Worm (Caenorhabditis elegans) whole organism, L1 larva: ENCODE measurements around the gene C29A12.6.

Source experiments
- C16A3.4 ChIP-seq: fragments of 150-350 bp; optimal IDR thresholded peaks from 2 replicates; lab custom pipeline; 2014; ENCODE audit warnings: missing biosample characterization, missing genetic modification characterization
- F16B12.6 ChIP-seq: fragments of 150-350 bp; optimal IDR thresholded peaks from 2 replicates; lab custom pipeline; 2014; ENCODE audit warnings: missing biosample characterization, missing genetic modification characterization
- aha-1 ChIP-seq: fragments of 150-350 bp; optimal IDR thresholded peaks from 2 replicates; lab custom pipeline; 2014; ENCODE audit warnings: missing biosample characterization, missing genetic modification characterization
- alr-1 ChIP-seq: fragments of 200-800 bp; sonication (Bioruptor generic); optimal IDR thresholded peaks from 2 replicates; lab custom pipeline; 2018; ENCODE audit warnings: borderline replicate concordance, mild to moderate bottlenecking, missing genetic modification characterization, missing compliant biosample characterization
- blmp-1 ChIP-seq: fragments of 150-350 bp; optimal IDR thresholded peaks from 2 replicates; lab custom pipeline; 2014; ENCODE audit warnings: missing biosample characterization, missing genetic modification characterization
- ceh-82 ChIP-seq, 3 experiments: fragments of 150-350 bp in 1 of 3; sonication (generic microtip) in 2 of 3; optimal IDR thresholded peaks; 2 replicates each; lab custom pipeline; 2014 to 2017; ENCODE audit warnings: missing biosample characterization in 3 of 3, missing genetic modification characterization in 3 of 3
- ceh-88 ChIP-seq: fragments of 200-800 bp; sonication (Bioruptor generic); IDR thresholded peaks from 2 replicates; pipeline ENCODE4 v1.3.6; 2022; ENCODE audit warnings: missing genetic modification characterization, missing compliant biosample characterization
- ces-1 ChIP-seq: fragments of 150-350 bp; optimal IDR thresholded peaks from 2 replicates; lab custom pipeline; 2014; ENCODE audit warnings: missing biosample characterization, missing genetic modification reagents, missing genetic modification characterization
- dpl-1 ChIP-seq, 3 experiments: fragments of 150-350 bp in 2 of 3; sonication (generic microtip) in 1 of 3; optimal IDR thresholded peaks; 2 replicates each; lab custom pipeline; 2014 to 2017; ENCODE audit warnings: missing biosample characterization in 3 of 3, missing genetic modification characterization in 3 of 3, missing genetic modification reagents in 3 of 3
- efl-1 ChIP-seq, 4 experiments: fragments of 150-350 bp; optimal IDR thresholded peaks in 3 of 4; peaks in 1 of 4; 1 replicate in 1 of 4; 2 replicates in 3 of 4; lab custom pipeline; 2014; ENCODE audit warnings: missing biosample characterization in 2 of 4, missing genetic modification characterization in 2 of 4, missing genetic modification reagents in 2 of 4
- efl-3 ChIP-seq: fragments of 200-800 bp; sonication (Bioruptor generic); optimal IDR thresholded peaks from 2 replicates; lab custom pipeline; 2018; ENCODE audit warnings: mild to moderate bottlenecking, missing genetic modification characterization, missing compliant biosample characterization
- elt-2 ChIP-seq: sonication (generic microtip); optimal IDR thresholded peaks from 2 replicates; lab custom pipeline; 2016; ENCODE audit warnings: missing genetic modification characterization, mild to moderate bottlenecking, inconsistent platforms, missing compliant biosample characterization, missing genetic modification reagents
- fkh-10 ChIP-seq: sonication (generic microtip); optimal IDR thresholded peaks from 2 replicates; lab custom pipeline; 2017; ENCODE audit warnings: missing biosample characterization, missing genetic modification reagents, missing genetic modification characterization
- fkh-8 ChIP-seq: sonication (generic microtip); optimal IDR thresholded peaks from 2 replicates; lab custom pipeline; 2016; ENCODE audit warnings: mild to moderate bottlenecking, missing genetic modification characterization, missing compliant biosample characterization
- fos-1 ChIP-seq: fragments of 150-350 bp; optimal IDR thresholded peaks from 2 replicates; lab custom pipeline; 2014; ENCODE audit warnings: missing biosample characterization, missing genetic modification characterization
- grh-1 ChIP-seq: fragments of 200-800 bp; sonication (Bioruptor generic); IDR thresholded peaks from 2 replicates; pipeline ENCODE4 v1.3.6; 2022; ENCODE audit warnings: missing genetic modification reagents, missing genetic modification characterization, missing compliant biosample characterization
- hlh-4 ChIP-seq: sonication (generic microtip); optimal IDR thresholded peaks from 2 replicates; lab custom pipeline; 2016; ENCODE audit warnings: mild to moderate bottlenecking, missing genetic modification characterization, missing compliant biosample characterization
- irx-1 ChIP-seq: sonication (generic microtip); optimal IDR thresholded peaks from 2 replicates; lab custom pipeline; 2016; ENCODE audit warnings: missing genetic modification characterization, missing compliant biosample characterization
- jun-1 ChIP-seq: fragments of 150-350 bp; optimal IDR thresholded peaks from 2 replicates; lab custom pipeline; 2014; ENCODE audit warnings: missing biosample characterization, missing genetic modification reagents, missing genetic modification characterization
- lin-14 ChIP-seq: fragments of 200-800 bp; sonication (Bioruptor generic); optimal IDR thresholded peaks from 2 replicates; lab custom pipeline; 2018; ENCODE audit warnings: mild to moderate bottlenecking, missing genetic modification characterization, moderate library complexity, missing compliant biosample characterization
- lin-15B ChIP-seq: fragments of 150-350 bp; sonication (generic microtip); optimal IDR thresholded peaks from 3 replicates; lab custom pipeline; 2014; ENCODE audit warnings: missing biosample characterization, missing genetic modification characterization
- lin-35 ChIP-seq, 2 experiments: fragments of 150-350 bp; optimal IDR thresholded peaks; 2 replicates each; lab custom pipeline; 2014; ENCODE audit warnings: missing biosample characterization in 2 of 2, missing genetic modification characterization in 2 of 2, missing genetic modification reagents in 2 of 2
- lin-39 ChIP-seq: fragments of 150-350 bp; optimal IDR thresholded peaks from 2 replicates; lab custom pipeline; 2014; ENCODE audit warnings: missing biosample characterization, missing genetic modification reagents, missing genetic modification characterization
- lsy-2 ChIP-seq, 2 experiments: fragments of 150-350 bp; optimal IDR thresholded peaks; 2 replicates each; lab custom pipeline; 2014; ENCODE audit warnings: missing biosample characterization in 2 of 2, missing genetic modification characterization in 2 of 2
- mdl-1 ChIP-seq, 2 experiments: fragments of 150-350 bp; optimal IDR thresholded peaks; 2 replicates each; lab custom pipeline; 2014 to 2017; ENCODE audit warnings: missing biosample characterization in 2 of 2, missing genetic modification characterization in 2 of 2, inconsistent platforms in 1 of 2
- mef-2 ChIP-seq: fragments of 150-350 bp; optimal IDR thresholded peaks from 2 replicates; lab custom pipeline; 2014; ENCODE audit warnings: missing biosample characterization, missing genetic modification characterization
- mep-1 ChIP-seq: fragments of 150-350 bp; optimal IDR thresholded peaks from 2 replicates; lab custom pipeline; 2014; ENCODE audit warnings: missing biosample characterization, missing genetic modification characterization
- nhr-11 ChIP-seq: fragments of 150-350 bp; optimal IDR thresholded peaks from 2 replicates; lab custom pipeline; 2014; ENCODE audit warnings: missing biosample characterization, missing genetic modification characterization
- nhr-19 ChIP-seq: fragments of 200-800 bp; sonication (Bioruptor generic); conservative IDR thresholded peaks from 2 replicates; pipeline ENCODE4 v1.3.6; 2022; ENCODE audit warnings: missing genetic modification characterization, missing compliant biosample characterization
- nhr-20 ChIP-seq: sonication (generic microtip); optimal IDR thresholded peaks from 2 replicates; lab custom pipeline; 2016; ENCODE audit warnings: mild to moderate bottlenecking, missing genetic modification characterization, missing compliant biosample characterization
- nhr-237 ChIP-seq: fragments of 150-350 bp; optimal IDR thresholded peaks from 2 replicates; lab custom pipeline; 2014; ENCODE audit warnings: missing biosample characterization, missing genetic modification characterization
- nhr-47 ChIP-seq: sonication (generic microtip); optimal IDR thresholded peaks from 2 replicates; lab custom pipeline; 2016; ENCODE audit warnings: mild to moderate bottlenecking, missing genetic modification characterization, moderate library complexity, missing compliant biosample characterization
- nhr-77 ChIP-seq: fragments of 150-350 bp; optimal IDR thresholded peaks from 2 replicates; lab custom pipeline; 2014; ENCODE audit warnings: missing biosample characterization, missing genetic modification characterization
- nhr-84 ChIP-seq: sonication (generic microtip); optimal IDR thresholded peaks from 2 replicates; lab custom pipeline; 2017; ENCODE audit warnings: missing biosample characterization, missing genetic modification characterization
- nhr-85 ChIP-seq: sonication (generic microtip); peaks from one replicate; lab custom pipeline; 2016; ENCODE audit warnings: missing genetic modification characterization, inconsistent platforms, missing compliant biosample characterization
- nhr-90 ChIP-seq: sonication (generic microtip); optimal IDR thresholded peaks from 2 replicates; lab custom pipeline; 2016; ENCODE audit warnings: mild to moderate bottlenecking, missing genetic modification characterization, missing compliant biosample characterization; ENCODE audit not compliant: poor library complexity
- pag-3 ChIP-seq: sonication (generic microtip); optimal IDR thresholded peaks from 2 replicates; lab custom pipeline; 2017; ENCODE audit warnings: missing genetic modification characterization, mild to moderate bottlenecking, missing compliant biosample characterization, antibody characterized with exemption, borderline replicate concordance; ENCODE audit not compliant: insufficient read depth
- pax-3 ChIP-seq: fragments of 200-800 bp; sonication (Bioruptor generic); optimal IDR thresholded peaks from 2 replicates; lab custom pipeline; 2018; ENCODE audit warnings: mild to moderate bottlenecking, missing genetic modification characterization, moderate library complexity, missing compliant biosample characterization
- rnt-1 ChIP-seq: sonication (generic microtip); optimal IDR thresholded peaks from 2 replicates; lab custom pipeline; 2016; ENCODE audit warnings: mild to moderate bottlenecking, missing genetic modification characterization, moderate library complexity, missing compliant biosample characterization
- skn-1 ChIP-seq: fragments of 150-350 bp; optimal IDR thresholded peaks from 2 replicates; lab custom pipeline; 2014; ENCODE audit warnings: missing biosample characterization, missing genetic modification characterization
- snpc-4 ChIP-seq: fragments of 150-350 bp; optimal IDR thresholded peaks from 2 replicates; lab custom pipeline; 2014; ENCODE audit warnings: missing biosample characterization, missing genetic modification characterization
- snu-23 ChIP-seq: sonication (generic microtip); optimal IDR thresholded peaks from 2 replicates; lab custom pipeline; 2016; ENCODE audit warnings: missing genetic modification characterization, missing compliant biosample characterization
- sox-4 ChIP-seq: sonication (generic microtip); optimal IDR thresholded peaks from 2 replicates; lab custom pipeline; 2016; ENCODE audit warnings: missing genetic modification characterization, missing compliant biosample characterization
- swsn-7 ChIP-seq: sonication (generic microtip); optimal IDR thresholded peaks from 2 replicates; lab custom pipeline; 2016; ENCODE audit warnings: missing genetic modification characterization, missing compliant biosample characterization
- tbx-2 ChIP-seq: sonication (generic microtip); optimal IDR thresholded peaks from 2 replicates; lab custom pipeline; 2016; ENCODE audit warnings: missing genetic modification characterization, missing compliant biosample characterization
- tlp-1 ChIP-seq: fragments of 150-350 bp; optimal IDR thresholded peaks from 2 replicates; lab custom pipeline; 2014; ENCODE audit warnings: missing biosample characterization, missing genetic modification characterization
- unc-130 ChIP-seq: fragments of 150-350 bp; optimal IDR thresholded peaks from 2 replicates; lab custom pipeline; 2017; ENCODE audit warnings: missing biosample characterization, missing genetic modification characterization, inconsistent platforms
- unc-86 ChIP-seq: sonication (generic microtip); optimal IDR thresholded peaks from 2 replicates; lab custom pipeline; 2016; ENCODE audit warnings: missing genetic modification characterization, missing compliant biosample characterization
- vab-15 ChIP-seq: sonication (generic microtip); optimal IDR thresholded peaks from 2 replicates; lab custom pipeline; 2017; ENCODE audit warnings: missing genotype, mild to moderate bottlenecking, missing genetic modification characterization, missing compliant biosample characterization
- xbp-1 ChIP-seq: sonication (generic microtip); optimal IDR thresholded peaks from 2 replicates; lab custom pipeline; 2016; ENCODE audit warnings: missing genetic modification characterization, missing compliant biosample characterization
- zip-4 ChIP-seq: fragments of 200-800 bp; sonication (Bioruptor generic); optimal IDR thresholded peaks from 2 replicates; lab custom pipeline; 2018; ENCODE audit warnings: mild to moderate bottlenecking, missing genetic modification characterization, moderate library complexity, missing compliant biosample characterization
- ztf-11 ChIP-seq, 2 experiments: sonication (generic microtip); optimal IDR thresholded peaks; 2 replicates each; lab custom pipeline; 2016 to 2017; ENCODE audit warnings: missing genetic modification characterization in 2 of 2, missing biosample characterization in 1 of 2, missing compliant biosample characterization in 1 of 2
- ztf-4 ChIP-seq: fragments of 150-350 bp; optimal IDR thresholded peaks from 2 replicates; lab custom pipeline; 2014; ENCODE audit warnings: missing biosample characterization, missing genetic modification characterization

C29A12.6 gene

DNA sequence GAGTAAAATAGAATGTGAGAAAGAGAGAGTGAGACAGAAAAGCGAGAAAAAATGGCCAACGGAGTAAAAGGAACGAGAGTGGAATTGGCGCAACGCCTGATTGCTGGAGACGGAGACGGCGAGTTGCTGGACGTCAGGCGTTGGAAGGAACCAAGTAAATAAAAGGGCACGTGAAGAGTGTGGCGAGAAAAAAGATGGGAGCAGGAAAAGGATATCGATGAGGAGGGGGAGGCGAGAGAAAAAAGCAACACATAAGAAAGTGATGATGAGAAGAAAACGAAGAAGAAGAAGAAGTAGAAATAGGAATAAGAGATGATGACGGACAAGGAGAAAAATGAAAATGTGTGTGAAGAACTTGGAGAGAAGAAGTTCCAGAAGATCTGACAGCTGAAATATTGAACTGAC, 24.5 kb downstream of the C29A12.6 start:
- TF ChIP-seq lin-14 (GFP tag; lab: Kevin White, UChicago) (peak; percentile 99), nhr-20 (tag; lab: Kevin White, UChicago) (peak; percentile 95), grh-1 (no peak), blmp-1 (tag; lab: Kevin White, UChicago) (peak; percentile 88), mdl-1 (tag; optimal IDR thresholded peaks at IDR 0.05; lab: Kevin White, UChicago) (peak; percentile 79 to 95), nhr-47 (tag; lab: Kevin White, UChicago) (peak; percentile 88), irx-1 (tag; lab: Kevin White, UChicago) (peak; percentile 83), unc-130 (tag; lab: Kevin White, UChicago) (peak; percentile 56), elt-2 (tag; lab: Kevin White, UChicago) (no peak), ces-1 (GFP tag; lab: Kevin White, UChicago) (no peak), jun-1 (tag; lab: Kevin White, UChicago) (peak; percentile 80), pag-3 (peak; percentile 72), efl-3 (no peak), nhr-90 (tag; lab: Kevin White, UChicago) (peak; percentile 54), nhr-237 (tag; lab: Kevin White, UChicago) (peak; percentile 63), vab-15 (no peak), nhr-19 (peak; percentile 81), C16A3.4 (peak; percentile 44), zip-4 (no peak), fkh-10 (GFP tag; lab: Kevin White, UChicago) (peak; percentile 97), sox-4 (tag; lab: Kevin White, UChicago) (peak; percentile 57), xbp-1 (peak; percentile 70), fos-1 (tag; lab: Kevin White, UChicago) (peak; percentile 78), ceh-82 (tag; optimal IDR thresholded peaks at IDR 0.05; lab: Kevin White, UChicago) (peak; percentile 71 to 86 (median 75)), nhr-11 (tag; lab: Kevin White, UChicago) (peak; percentile 10), lin-15B (tag; lab: Kevin White, UChicago) (no peak), F16B12.6 (no peak), nhr-85 (tag; lab: Kevin White, UChicago) (peak; percentile 95), hlh-4 (tag; lab: Kevin White, UChicago) (no peak), ceh-88 (GFP tag; lab: Robert Waterston, UW) (0 out of 2 replicates have a peak, but pooled peaks have one; percentile 7), swsn-7 (tag; lab: Kevin White, UChicago) (peak; percentile 84), efl-1 (optimal IDR thresholded peaks at IDR 0.05; lab: Kevin White, UChicago) (peak; percentile 71 to 72), efl-1 (GFP tag; optimal IDR thresholded peaks at IDR 0.05 in 1 of 2; lab: Kevin White, UChicago) (peak; percentile 38 to 88), dpl-1 (GFP tag; optimal IDR thresholded peaks at IDR 0.05; lab: Kevin White, UChicago) (peak; percentile 15 to 46 (median 46)), snu-23 (GFP tag; lab: Kevin White, UChicago) (peak; percentile 93), aha-1 (tag; lab: Kevin White, UChicago) (no peak), skn-1 (tag; lab: Kevin White, UChicago) (peak; percentile 56), nhr-77 (tag; lab: Kevin White, UChicago) (peak; percentile 88), tbx-2 (tag; lab: Kevin White, UChicago) (peak; percentile 90), tlp-1 (tag; lab: Kevin White, UChicago) (no peak), nhr-84 (no peak), alr-1 (no peak), lsy-2 (tag; optimal IDR thresholded peaks at IDR 0.05; lab: Kevin White, UChicago) (peak; percentile 73 to 84), mep-1 (peak; percentile 92), lin-35 (GFP tag; optimal IDR thresholded peaks at IDR 0.05; lab: Kevin White, UChicago) (peak; percentile 60 to 72), snpc-4 (tag; lab: Kevin White, UChicago) (peak; percentile 63), pax-3 (tag; lab: Kevin White, UChicago) (peak; percentile 56), ztf-11 (tag; optimal IDR thresholded peaks at IDR 0.05; lab: Kevin White, UChicago) (peak in 1 of 2 experiments; percentile 31), ztf-4 (tag; lab: Kevin White, UChicago) (peak; percentile 68), rnt-1 (tag; lab: Kevin White, UChicago) (peak; percentile 81), fkh-8 (tag; lab: Kevin White, UChicago) (peak; percentile 89), lin-39 (tag; lab: Kevin White, UChicago) (no peak), mef-2 (peak; percentile 10), unc-86 (tag; lab: Kevin White, UChicago) (peak; percentile 87)
